Fruit fly (Drosophila melanogaster) whole organism, embryonic: ENCODE data around the gene Mettl4.

Experiments used
- CG12071 ChIP-seq: fragments of 200-800 bp; sonication (Bioruptor generic); optimal IDR thresholded peaks from 3 replicates; lab custom pipeline; 2018; ENCODE audit warnings: missing biosample characterization, mild to moderate bottlenecking, missing genetic modification characterization
- CG14050 ChIP-seq: fragments of 200-800 bp; sonication (Bioruptor generic); IDR thresholded peaks from 3 replicates; pipeline ENCODE4 v1.3.6; 2022; ENCODE audit warnings: missing biosample characterization, missing genetic modification characterization
- CG14667 ChIP-seq: fragments of 200-800 bp; sonication (Bioruptor generic); IDR thresholded peaks from 2 replicates; pipeline ENCODE4 v1.3.6; 2022; ENCODE audit warnings: missing biosample characterization, missing genetic modification characterization
- CG15011 ChIP-seq: fragments of 200-800 bp; sonication (Bioruptor generic); optimal IDR thresholded peaks from 3 replicates; lab custom pipeline; 2018; ENCODE audit warnings: missing biosample characterization, mild to moderate bottlenecking, missing genetic modification characterization
- CG1792 ChIP-seq: fragments of 200-800 bp; sonication (Bioruptor generic); optimal IDR thresholded peaks from 2 replicates; lab custom pipeline; 2016; ENCODE audit warnings: missing biosample characterization, missing genetic modification characterization
- CG18476 ChIP-seq: fragments of 200-800 bp; sonication (Bioruptor generic); optimal IDR thresholded peaks from 2 replicates; lab custom pipeline; 2016; ENCODE audit warnings: missing biosample characterization, mild to moderate bottlenecking, missing genetic modification characterization
- CG18764 ChIP-seq: fragments of 200-800 bp; sonication (Bioruptor generic); optimal IDR thresholded peaks from 3 replicates; lab custom pipeline; 2016; ENCODE audit warnings: missing biosample characterization, missing genetic modification characterization
- CG2129 ChIP-seq: fragments of 200-800 bp; sonication (Bioruptor generic); IDR thresholded peaks from 2 replicates; pipeline ENCODE4 v1.3.6; 2022; ENCODE audit warnings: missing biosample characterization, missing genetic modification characterization; ENCODE audit not compliant: partially characterized antibody
- CG3065 ChIP-seq: fragments of 200-800 bp; sonication (Bioruptor generic); optimal IDR thresholded peaks from 2 replicates; lab custom pipeline; 2016; ENCODE audit warnings: missing biosample characterization, missing genetic modification characterization
- CG31441 ChIP-seq: fragments of 200-800 bp; sonication (Bioruptor generic); IDR thresholded peaks from 2 replicates; pipeline ENCODE4 v1.3.6; 2022; ENCODE audit warnings: missing biosample characterization, missing genetic modification characterization
- CG34224 ChIP-seq: fragments of 200-800 bp; sonication (Bioruptor generic); IDR thresholded peaks from 3 replicates; pipeline ENCODE4 v1.3.6; 2022; ENCODE audit warnings: missing biosample characterization, missing genetic modification characterization; ENCODE audit not compliant: partially characterized antibody
- CG5180 ChIP-seq: fragments of 200-800 bp; sonication (Bioruptor generic); optimal IDR thresholded peaks from 3 replicates; lab custom pipeline; 2017; ENCODE audit warnings: missing biosample characterization, missing genetic modification characterization, mild to moderate bottlenecking, moderate library complexity, missing genetic modification reagents
- CG5245 ChIP-seq: fragments of 200-800 bp; sonication (Bioruptor generic); optimal IDR thresholded peaks from 3 replicates; lab custom pipeline; 2016; ENCODE audit warnings: missing biosample characterization, missing genetic modification characterization
- CG6854 ChIP-seq: fragments of 200-800 bp; sonication (Bioruptor generic); optimal IDR thresholded peaks from 3 replicates; lab custom pipeline; 2017; ENCODE audit warnings: missing biosample characterization, mild to moderate bottlenecking, missing genetic modification characterization
- CG7372 ChIP-seq: fragments of 200-800 bp; sonication (Bioruptor generic); IDR thresholded peaks from 2 replicates; pipeline ENCODE4 v1.3.6; 2022; ENCODE audit warnings: missing biosample characterization, missing genetic modification characterization
- CG7839 ChIP-seq: fragments of 200-800 bp; sonication (Bioruptor generic); optimal IDR thresholded peaks from 3 replicates; lab custom pipeline; 2018; ENCODE audit warnings: missing biosample characterization, mild to moderate bottlenecking, missing genetic modification characterization, moderate library complexity
- CG8281 ChIP-seq: fragments of 200-800 bp; sonication (Bioruptor generic); optimal IDR thresholded peaks from 2 replicates; lab custom pipeline; 2018; ENCODE audit warnings: missing biosample characterization, mild to moderate bottlenecking, missing genetic modification characterization, moderate library complexity
- CG9437 ChIP-seq: fragments of 200-800 bp; sonication (Bioruptor generic); optimal IDR thresholded peaks from 2 replicates; lab custom pipeline; 2018; ENCODE audit warnings: missing biosample characterization, mild to moderate bottlenecking, missing genetic modification characterization
- CHES-1-like ChIP-seq: fragments of 200-800 bp; sonication (Bioruptor generic); optimal IDR thresholded peaks from 2 replicates; lab custom pipeline; 2016; ENCODE audit warnings: missing biosample characterization, missing genetic modification characterization
- Camta ChIP-seq: fragments of 200-800 bp; sonication (Bioruptor generic); optimal IDR thresholded peaks from 2 replicates; lab custom pipeline; 2016; ENCODE audit warnings: missing biosample characterization, missing genetic modification characterization
- CoRest ChIP-seq: fragments of 200-800 bp; sonication (Bioruptor generic); optimal IDR thresholded peaks from 3 replicates; lab custom pipeline; 2018; ENCODE audit warnings: missing biosample characterization, mild to moderate bottlenecking, missing genetic modification characterization, moderate library complexity
- Dek ChIP-seq: fragments of 200-800 bp; sonication (Bioruptor generic); optimal IDR thresholded peaks from 3 replicates; lab custom pipeline; 2019; ENCODE audit warnings: missing biosample characterization, mild to moderate bottlenecking, missing genetic modification characterization, moderate library complexity
- Dip3 ChIP-seq: fragments of 200-800 bp; sonication (Bioruptor generic); optimal IDR thresholded peaks from 3 replicates; lab custom pipeline; 2016; ENCODE audit warnings: missing biosample characterization, missing genetic modification characterization
- Dll ChIP-seq: fragments of 200-800 bp; sonication (Bioruptor generic); IDR thresholded peaks from 4 replicates; pipeline ENCODE4 v1.3.6; 2022; ENCODE audit warnings: missing biosample characterization, missing genetic modification characterization; ENCODE audit not compliant: partially characterized antibody
- Dref ChIP-seq: fragments of 200-800 bp; sonication (Bioruptor generic); IDR thresholded peaks from 2 replicates; pipeline ENCODE4 v1.3.6; 2022; ENCODE audit warnings: missing biosample characterization, missing genetic modification characterization
- Hr3 ChIP-seq: fragments of 200-800 bp; sonication (Bioruptor generic); optimal IDR thresholded peaks from 3 replicates; lab custom pipeline; 2016; ENCODE audit warnings: missing biosample characterization, missing genetic modification characterization
- Mad ChIP-seq: fragments of 200-800 bp; sonication (Bioruptor generic); optimal IDR thresholded peaks from 2 replicates; lab custom pipeline; 2016; ENCODE audit warnings: missing biosample characterization, missing genetic modification characterization
- Med ChIP-seq: fragments of 200-800 bp; sonication (Bioruptor generic); peaks from one replicate; lab custom pipeline; 2016; ENCODE audit warnings: missing biosample characterization, missing genetic modification characterization, mild to moderate bottlenecking, inconsistent platforms, moderate library complexity
- Opbp ChIP-seq: fragments of 200-800 bp; sonication (Bioruptor generic); IDR thresholded peaks from 3 replicates; pipeline ENCODE4 v1.3.6; 2022; ENCODE audit warnings: missing biosample characterization, missing genetic modification characterization; ENCODE audit not compliant: partially characterized antibody
- Pdp1 ChIP-seq, 2 experiments: fragments of 200-800 bp; sonication (Bioruptor generic); optimal IDR thresholded peaks; 3 replicates each; lab custom pipeline; 2016; ENCODE audit warnings: missing biosample characterization in 2 of 2, missing genetic modification characterization in 2 of 2, mild to moderate bottlenecking in 1 of 2, moderate library complexity in 1 of 2
- Ptx1 ChIP-seq: fragments of 200-800 bp; sonication (Bioruptor generic); IDR thresholded peaks from 2 replicates; pipeline ENCODE4 v1.3.6; 2022; ENCODE audit warnings: missing biosample characterization, missing genetic modification characterization
- Sry-β ChIP-seq: fragments of 200-800 bp; sonication (Bioruptor generic); optimal IDR thresholded peaks from 2 replicates; lab custom pipeline; 2018; ENCODE audit warnings: missing biosample characterization, mild to moderate bottlenecking, missing genetic modification characterization, moderate library complexity
- Xrp1 ChIP-seq: fragments of 200-800 bp; sonication (Bioruptor generic); IDR thresholded peaks from 2 replicates; pipeline ENCODE4 v1.3.6; 2022; ENCODE audit warnings: missing biosample characterization, missing genetic modification characterization
- ab ChIP-seq: fragments of 200-800 bp; sonication (Bioruptor generic); optimal IDR thresholded peaks from 2 replicates; lab custom pipeline; 2016; ENCODE audit warnings: missing biosample characterization, missing genetic modification characterization
- ac ChIP-seq: fragments of 200-800 bp; sonication (Bioruptor generic); optimal IDR thresholded peaks from 3 replicates; lab custom pipeline; 2017; ENCODE audit warnings: missing biosample characterization, mild to moderate bottlenecking, missing genetic modification characterization
- ash1 ChIP-seq: fragments of 200-800 bp; sonication (Bioruptor generic); optimal IDR thresholded peaks from 2 replicates; lab custom pipeline; 2018; ENCODE audit warnings: missing biosample characterization, mild to moderate bottlenecking, missing genetic modification characterization
- br ChIP-seq: fragments of >200 bp; optimal IDR thresholded peaks from 2 replicates; lab custom pipeline; 2017
- chm ChIP-seq: fragments of 200-800 bp; sonication (Bioruptor generic); IDR thresholded peaks from 2 replicates; pipeline ENCODE4 v1.3.6; 2022; ENCODE audit warnings: missing biosample characterization, missing genetic modification characterization
- crc ChIP-seq: fragments of 200-800 bp; sonication (Bioruptor generic); optimal IDR thresholded peaks from 2 replicates; lab custom pipeline; 2016; ENCODE audit warnings: missing biosample characterization, missing genetic modification characterization
- dimm ChIP-seq: fragments of 200-800 bp; sonication (Bioruptor generic); IDR thresholded peaks from 2 replicates; pipeline ENCODE4 v1.3.6; 2022; ENCODE audit warnings: missing biosample characterization, missing genetic modification characterization
- ems ChIP-seq: fragments of 200-800 bp; sonication (Bioruptor generic); optimal IDR thresholded peaks from 3 replicates; lab custom pipeline; 2016; ENCODE audit warnings: missing biosample characterization, missing genetic modification characterization
- en ChIP-seq: fragments of 200-800 bp; sonication (Bioruptor generic); optimal IDR thresholded peaks from 2 replicates; lab custom pipeline; 2016; ENCODE audit warnings: missing biosample characterization, missing genetic modification characterization
- gce ChIP-seq: fragments of 200-800 bp; sonication (Bioruptor generic); IDR thresholded peaks from 3 replicates; pipeline ENCODE4 v1.3.6; 2022; ENCODE audit warnings: missing biosample characterization, missing genetic modification characterization
- h ChIP-seq: fragments of >200 bp; optimal IDR thresholded peaks from 2 replicates; lab custom pipeline; 2017
- jing ChIP-seq: fragments of 200-800 bp; sonication (Bioruptor generic); optimal IDR thresholded peaks from 2 replicates; lab custom pipeline; 2018; ENCODE audit warnings: missing biosample characterization, mild to moderate bottlenecking, missing genetic modification characterization
- prd ChIP-seq, 3 experiments: fragments of >200 bp in 2 of 3; fragments of 200-800 bp in 1 of 3; sonication (Bioruptor generic) in 1 of 3; optimal IDR thresholded peaks in 2 of 3; IDR thresholded peaks in 1 of 3; 2 replicates in 2 of 3; 3 replicates in 1 of 3; pipeline versions ENCODE4 v1.3.6 to Lab custom; 2017 to 2022; ENCODE audit warnings: missing biosample characterization in 1 of 3, missing genetic modification characterization in 1 of 3
- tll ChIP-seq, 2 experiments: fragments of 200-800 bp in 1 of 2; fragments of >200 bp in 1 of 2; sonication (Bioruptor generic) in 1 of 2; optimal IDR thresholded peaks; 2 replicates each; lab custom pipeline; 2017 to 2019; ENCODE audit warnings: missing biosample characterization in 2 of 2, missing genetic modification characterization in 2 of 2, mild to moderate bottlenecking in 1 of 2, moderate library complexity in 1 of 2
- toy ChIP-seq: fragments of 200-800 bp; sonication (Bioruptor generic); IDR thresholded peaks from 2 replicates; pipeline ENCODE4 v1.3.6; 2022; ENCODE audit warnings: missing biosample characterization, missing genetic modification characterization
- ttk ChIP-seq: fragments of 200-800 bp; sonication (Bioruptor generic); IDR thresholded peaks from 2 replicates; pipeline ENCODE4 v2.1.2; 2022; ENCODE audit warnings: missing biosample characterization, missing genetic modification characterization

Mettl4 gene

DNA sequence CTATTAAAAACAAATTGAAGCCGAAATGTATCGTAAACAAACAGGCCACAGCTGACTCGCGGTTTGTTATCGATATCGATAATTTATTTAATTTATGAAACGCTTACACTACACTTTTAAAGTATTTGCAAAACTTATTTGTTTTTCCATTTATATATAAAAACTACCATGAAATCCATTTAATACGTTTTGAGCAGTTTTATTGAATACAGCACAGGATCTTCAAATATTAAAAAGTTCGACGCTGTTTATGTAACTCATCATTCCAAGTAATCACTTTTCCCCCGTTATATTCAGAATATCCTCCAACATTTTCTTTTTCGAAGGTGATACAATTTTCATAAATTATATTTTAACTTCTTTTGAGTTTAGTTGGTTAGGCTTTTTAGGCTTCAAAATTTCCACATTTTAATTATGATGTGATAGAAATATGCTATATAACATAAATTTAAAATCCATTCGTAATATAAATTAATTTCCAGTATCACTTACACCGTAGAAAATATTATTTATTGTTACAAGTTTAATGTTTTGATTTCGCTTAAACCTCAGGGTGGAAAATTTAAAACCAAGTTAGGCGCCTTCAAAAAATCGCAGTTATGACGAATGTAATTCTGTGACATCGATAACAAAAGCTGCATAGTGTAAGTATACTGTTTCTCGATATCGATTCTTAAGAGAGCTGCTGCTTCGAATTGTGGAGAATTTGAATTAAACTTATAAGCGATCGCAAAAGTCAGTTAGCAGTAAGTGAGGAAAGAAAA is 3.8 kb downstream of the Mettl4 start, which contains the start of the genes CG10324 and CCT3 (continued):
- TF ChIP-seq jing (no peak), ttk (GFP tag; lab: Robert Waterston, UW) (peak; percentile 55), CG12071 (GFP tag; lab: Kevin White, UChicago) (no peak), h (lab: Kevin White, UChicago) (no peak), tll (GFP tag; optimal IDR thresholded peaks at IDR 0.05; lab: Kevin White, UChicago) (no peak), ac (GFP tag; lab: Kevin White, UChicago) (no peak), Dll (GFP tag; lab: Robert Waterston, UW) (peak; percentile 71), ems (peak; percentile 5), CHES-1-like (GFP tag; lab: Kevin White, UChicago) (no peak), Sry-β (GFP tag; lab: Kevin White, UChicago) (no peak), CG2129 (GFP tag; lab: Robert Waterston, UW) (no peak), prd (optimal IDR thresholded peaks at IDR 0.05; lab: Kevin White, UChicago) (no peak), prd (GFP tag; IDR thresholded peaks at IDR 0.05; lab: Robert Waterston, UW) (peak; percentile 65; the same call in 2 of the 3 replicates), en (no peak), Med (GFP tag; lab: Kevin White, UChicago) (peak; percentile 86), CoRest (tag; lab: Kevin White, UChicago) (peak; percentile 87), CG8281 (tag; lab: Kevin White, UChicago) (no peak), CG7372 (GFP tag; lab: Robert Waterston, UW) (peak; percentile 67), CG18764 (GFP tag; lab: Kevin White, UChicago) (no peak), CG34224 (no peak; the same call in 2 of the 3 replicates), CG9437 (peak; percentile 47), CG7839 (tag; lab: Kevin White, UChicago) (no peak), CG31441 (GFP tag; lab: Robert Waterston, UW) (peak; percentile 74), Pdp1 (GFP tag; optimal IDR thresholded peaks at IDR 0.05; lab: Kevin White, UChicago) (peak; percentile 36 to 64), CG5245 (GFP tag; lab: Kevin White, UChicago) (no peak), gce (no peak), CG1792 (GFP tag; lab: Kevin White, UChicago) (peak; percentile 9), ab (GFP tag; lab: Kevin White, UChicago) (no peak), CG14050 (GFP tag; lab: Robert Waterston, UW) (peak; percentile 56; the same call in 2 of the 3 replicates), CG14667 (GFP tag; lab: Robert Waterston, UW) (no peak; the same call in 1 of the 2 replicates), Dref (GFP tag; lab: Robert Waterston, UW) (peak; percentile 82), dimm (no peak), br (lab: Kevin White, UChicago) (no peak), chm (GFP tag; lab: Robert Waterston, UW) (peak; percentile 53; the same call in 1 of the 2 replicates), CG18476 (GFP tag; lab: Kevin White, UChicago) (peak; percentile 53), Xrp1 (GFP tag; lab: Robert Waterston, UW) (peak; percentile 74), Dip3 (peak; percentile 23), Mad (GFP tag; lab: Kevin White, UChicago) (peak; percentile 60), Dek (tag; lab: Kevin White, UChicago) (peak; percentile 67), toy (no peak), CG15011 (GFP tag; lab: Kevin White, UChicago) (no peak), Opbp (GFP tag; lab: Robert Waterston, UW) (peak; percentile 57; the same call in 2 of the 3 replicates), ash1 (GFP tag; lab: Kevin White, UChicago) (no peak), CG5180 (GFP tag; lab: Kevin White, UChicago) (no peak), Hr3 (peak; percentile 62), CG3065 (GFP tag; lab: Kevin White, UChicago) (no peak), CG6854 (GFP tag; lab: Kevin White, UChicago) (peak; percentile 26), Camta (peak; percentile 55), crc (GFP tag; lab: Kevin White, UChicago) (no peak), Ptx1 (GFP tag; lab: Robert Waterston, UW) (peak; percentile 67)
